Worm (Caenorhabditis elegans): ENCODE measurements around the gene mex-1.
A peak's percentile ranks its signal among the peaks of the same experiment; 100 is the strongest.

mex-1 gene

ce11 chrII:11974048-11974995, 5.9 kb downstream of the mex-1 start (continued):
- TF ChIP-seq nhr-71 (tag; optimal IDR thresholded peaks at IDR 0.05) (peak; percentile 77), fkh-4 (tag; optimal IDR thresholded peaks at IDR 0.05; ENCODE audit: borderline replicate concordance) (no peak), pax-3 (tag; optimal IDR thresholded peaks at IDR 0.05) (peak; percentile 36), unc-86 (tag; optimal IDR thresholded peaks at IDR 0.05) (no peak), swsn-7 (tag; optimal IDR thresholded peaks at IDR 0.05) (peak; percentile 30), fkh-10 (GFP tag; optimal IDR thresholded peaks at IDR 0.05) (no peak), nhr-77 (tag; optimal IDR thresholded peaks at IDR 0.05) (no peak), lin-35 (GFP tag; optimal IDR thresholded peaks at IDR 0.05) (peak in 1 of 2 experiments; percentile 43), isw-1 (GFP tag; IDR thresholded peaks at IDR 0.05) (no peak), pag-3 (tag; optimal IDR thresholded peaks at IDR 0.05; ENCODE audit: borderline replicate concordance, insufficient read depth) (no peak), nhr-90 (tag; optimal IDR thresholded peaks at IDR 0.05; ENCODE audit: poor library complexity) (peak; percentile 24), elt-3 (tag; optimal IDR thresholded peaks at IDR 0.05) (no peak), zag-1 (tag; optimal IDR thresholded peaks at IDR 0.05) (no peak), lsy-2 (tag; optimal IDR thresholded peaks at IDR 0.05) (peak; percentile 41 to 59), ceh-82 (tag; optimal IDR thresholded peaks at IDR 0.05) (no peak), nhr-85 (tag) (peak; percentile 81), nhr-76 (tag; optimal IDR thresholded peaks at IDR 0.05) (no peak), rnt-1 (tag; optimal IDR thresholded peaks at IDR 0.05) (peak; percentile 36), vab-15 (tag; optimal IDR thresholded peaks at IDR 0.05) (no peak), tlp-1 (tag; optimal IDR thresholded peaks at IDR 0.05) (no peak), mep-1 (tag; optimal IDR thresholded peaks at IDR 0.05) (no peak), lin-39 (tag; optimal IDR thresholded peaks at IDR 0.05) (peak; percentile 24), grh-1 (GFP tag; IDR thresholded peaks at IDR 0.05) (no peak; the same call in 1 of the 2 replicates), lin-14 (GFP tag; optimal IDR thresholded peaks at IDR 0.05) (no peak), egl-13 (tag; optimal IDR thresholded peaks at IDR 0.05) (no peak), nhr-20 (tag; optimal IDR thresholded peaks at IDR 0.05) (peak; percentile 60), hpl-2 (GFP tag; optimal IDR thresholded peaks at IDR 0.05) (peak; percentile 38), ceh-90 (tag; optimal IDR thresholded peaks at IDR 0.05) (no peak), pqm-1 (tag; optimal IDR thresholded peaks at IDR 0.05) (no peak), tbx-2 (tag; optimal IDR thresholded peaks at IDR 0.05) (no peak), nhr-11 (tag; optimal IDR thresholded peaks at IDR 0.05) (no peak), lir-3 (tag; optimal IDR thresholded peaks at IDR 0.05; ENCODE audit: poor library complexity) (peak; percentile 26), F16B12.6 (tag; optimal IDR thresholded peaks at IDR 0.05) (no peak), ceh-63 (GFP tag; optimal IDR thresholded peaks at IDR 0.05) (no peak), ces-1 (GFP tag; optimal IDR thresholded peaks at IDR 0.05) (no peak), snpc-4 (tag; optimal IDR thresholded peaks at IDR 0.05) (no peak), unc-62 (GFP tag; optimal IDR thresholded peaks at IDR 0.05) (no peak), hlh-17 (GFP tag; optimal IDR thresholded peaks at IDR 0.05; ENCODE audit: borderline replicate concordance) (peak; percentile 80), mdl-1 (tag; optimal IDR thresholded peaks at IDR 0.05) (no peak), jun-1 (tag; optimal IDR thresholded peaks at IDR 0.05) (peak; percentile 39), hlh-4 (tag; optimal IDR thresholded peaks at IDR 0.05) (no peak), nhr-19 (GFP tag; conservative IDR thresholded peaks at IDR 0.05) (0 out of 2 replicates have a peak, but pooled peaks have one; percentile 53), lin-13 (GFP tag; optimal IDR thresholded peaks at IDR 0.05) (peak; percentile 22), irx-1 (tag; optimal IDR thresholded peaks at IDR 0.05) (no peak), egl-27 (tag; optimal IDR thresholded peaks at IDR 0.05) (no peak), fkh-8 (tag; optimal IDR thresholded peaks at IDR 0.05) (peak; percentile 34), mef-2 (tag; optimal IDR thresholded peaks at IDR 0.05) (no peak), dpl-1 (GFP tag; optimal IDR thresholded peaks at IDR 0.05) (peak in 2 of 3 experiments; percentile 1 to 30), unc-98 (GFP tag; IDR thresholded peaks at IDR 0.05) (no peak), ztf-4 (tag; optimal IDR thresholded peaks at IDR 0.05) (peak; percentile 67)
